Fruit fly (Drosophila melanogaster) whole organism, embryonic: Measurements from ENCODE around the gene eIF2gamma.
A peak's percentile ranks its signal among the peaks of the same experiment; 100 is the strongest.

Experiments used
- BEAF-32 ChIP-seq: fragments of 200-800 bp; sonication (Bioruptor generic); optimal IDR thresholded peaks from 3 replicates; lab custom pipeline; 2017; ENCODE audit warnings: missing biosample characterization, missing genetic modification characterization, mild to moderate bottlenecking, moderate library complexity, missing genetic modification reagents
- CG10209 ChIP-seq: fragments of 200-800 bp; sonication (Bioruptor generic); optimal IDR thresholded peaks from 3 replicates; lab custom pipeline; 2017; ENCODE audit warnings: missing biosample characterization, mild to moderate bottlenecking, missing genetic modification characterization, missing genetic modification reagents
- CG10274 ChIP-seq: fragments of 200-800 bp; sonication (Bioruptor generic); optimal IDR thresholded peaks from 3 replicates; lab custom pipeline; 2017; ENCODE audit warnings: missing biosample characterization, mild to moderate bottlenecking, missing genetic modification characterization
- CG12769 ChIP-seq: fragments of 200-800 bp; sonication (Bioruptor generic); optimal IDR thresholded peaks from 2 replicates; lab custom pipeline; 2019; ENCODE audit warnings: missing biosample characterization, mild to moderate bottlenecking, missing genetic modification characterization, moderate library complexity
- CG15514 ChIP-seq: fragments of 200-800 bp; sonication (Bioruptor generic); optimal IDR thresholded peaks from 3 replicates; lab custom pipeline; 2017; ENCODE audit warnings: missing biosample characterization, missing genetic modification characterization, mild to moderate bottlenecking, moderate library complexity, missing genetic modification reagents
- CG17385 ChIP-seq: fragments of 200-800 bp; sonication (Bioruptor generic); optimal IDR thresholded peaks from 3 replicates; lab custom pipeline; 2018; ENCODE audit warnings: missing biosample characterization, mild to moderate bottlenecking, missing genetic modification characterization
- CG18262 ChIP-seq: fragments of 200-800 bp; optimal IDR thresholded peaks from 3 replicates; lab custom pipeline; 2019; ENCODE audit warnings: missing biosample characterization, mild to moderate bottlenecking, missing genetic modification characterization, moderate library complexity
- CG2129 ChIP-seq: fragments of 200-800 bp; sonication (Bioruptor generic); IDR thresholded peaks from 2 replicates; pipeline ENCODE4 v1.3.6; 2022; ENCODE audit warnings: missing biosample characterization, missing genetic modification characterization; ENCODE audit not compliant: partially characterized antibody
- CG2678 ChIP-seq: fragments of 200-800 bp; sonication (Bioruptor generic); optimal IDR thresholded peaks from 3 replicates; lab custom pipeline; 2019; ENCODE audit warnings: missing biosample characterization, mild to moderate bottlenecking, missing genetic modification characterization, moderate library complexity
- CG30403 ChIP-seq: fragments of 200-800 bp; sonication (Bioruptor generic); optimal IDR thresholded peaks from 3 replicates; lab custom pipeline; 2016; ENCODE audit warnings: missing biosample characterization, missing genetic modification characterization
- CG3065 ChIP-seq: fragments of 200-800 bp; sonication (Bioruptor generic); optimal IDR thresholded peaks from 2 replicates; lab custom pipeline; 2016; ENCODE audit warnings: missing biosample characterization, missing genetic modification characterization
- CG3163 ChIP-seq: fragments of 200-800 bp; sonication (Bioruptor generic); optimal IDR thresholded peaks from 3 replicates; lab custom pipeline; 2016; ENCODE audit warnings: missing biosample characterization, missing genetic modification characterization
- CG3281 ChIP-seq: fragments of 200-800 bp; sonication (Bioruptor generic); optimal IDR thresholded peaks from 3 replicates; lab custom pipeline; 2017; ENCODE audit warnings: missing biosample characterization, mild to moderate bottlenecking, missing genetic modification characterization
- CG34376 ChIP-seq: fragments of 200-800 bp; sonication (Bioruptor generic); optimal IDR thresholded peaks from 2 replicates; lab custom pipeline; 2018; ENCODE audit warnings: missing biosample characterization, mild to moderate bottlenecking, missing genetic modification characterization
- CG4707 ChIP-seq: fragments of 200-800 bp; sonication (Bioruptor generic); optimal IDR thresholded peaks from 2 replicates; lab custom pipeline; 2018; ENCODE audit warnings: missing biosample characterization, mild to moderate bottlenecking, missing genetic modification characterization, moderate library complexity
- CG4730 ChIP-seq: fragments of 200-800 bp; sonication (Bioruptor generic); IDR thresholded peaks from 2 replicates; pipeline ENCODE4 v1.3.6; 2022; ENCODE audit warnings: missing biosample characterization, missing genetic modification characterization
- CG6254 ChIP-seq: fragments of 200-800 bp; sonication (Bioruptor generic); optimal IDR thresholded peaks from 3 replicates; lab custom pipeline; 2017; ENCODE audit warnings: mild to moderate bottlenecking, missing biosample characterization, missing genetic modification reagents, missing genetic modification characterization
- CG6765 ChIP-seq: fragments of 200-800 bp; sonication (Bioruptor generic); optimal IDR thresholded peaks from 3 replicates; lab custom pipeline; 2017; ENCODE audit warnings: missing biosample characterization, mild to moderate bottlenecking, missing genetic modification characterization
- CG6813 ChIP-seq: fragments of 200-800 bp; sonication (Bioruptor generic); optimal IDR thresholded peaks from 2 replicates; lab custom pipeline; 2017; ENCODE audit warnings: missing biosample characterization, missing genetic modification characterization, mild to moderate bottlenecking, moderate library complexity, missing genetic modification reagents
- CG7987 ChIP-seq: fragments of 200-800 bp; sonication (Bioruptor generic); optimal IDR thresholded peaks from 2 replicates; lab custom pipeline; 2018; ENCODE audit warnings: missing biosample characterization, mild to moderate bottlenecking, missing genetic modification characterization, moderate library complexity
- CG8290 ChIP-seq, 3 experiments: fragments of 200-800 bp; sonication (Bioruptor generic); optimal IDR thresholded peaks; 2 replicates each; lab custom pipeline; 2016 to 2019; ENCODE audit warnings: missing biosample characterization in 3 of 3, missing genetic modification characterization in 3 of 3, mild to moderate bottlenecking in 2 of 3, moderate library complexity in 1 of 3
- CTCF ChIP-seq: fragments of 200-800 bp; sonication (Bioruptor generic); optimal IDR thresholded peaks from 2 replicates; lab custom pipeline; 2017; ENCODE audit warnings: missing biosample characterization, mild to moderate bottlenecking, missing genetic modification characterization, moderate library complexity
- Dek ChIP-seq: fragments of 200-800 bp; sonication (Bioruptor generic); optimal IDR thresholded peaks from 3 replicates; lab custom pipeline; 2019; ENCODE audit warnings: missing biosample characterization, mild to moderate bottlenecking, missing genetic modification characterization, moderate library complexity
- Dll ChIP-seq: fragments of 200-800 bp; sonication (Bioruptor generic); IDR thresholded peaks from 4 replicates; pipeline ENCODE4 v1.3.6; 2022; ENCODE audit warnings: missing biosample characterization, missing genetic modification characterization; ENCODE audit not compliant: partially characterized antibody
- Dp ChIP-seq: fragments of 200-800 bp; sonication (Bioruptor generic); optimal IDR thresholded peaks from 2 replicates; lab custom pipeline; 2018; ENCODE audit warnings: missing biosample characterization, mild to moderate bottlenecking, missing genetic modification characterization, moderate library complexity
- E2f2 ChIP-seq: fragments of 200-800 bp; sonication (Bioruptor generic); IDR thresholded peaks from 2 replicates; pipeline ENCODE4 v1.3.6; 2022; ENCODE audit warnings: missing biosample characterization, missing genetic modification characterization
- Eip74EF ChIP-seq, 2 experiments: fragments of 200-800 bp in 1 of 2; fragments of >200 bp in 1 of 2; sonication (Bioruptor generic) in 1 of 2; optimal IDR thresholded peaks; 2 replicates each; lab custom pipeline; 2017 to 2019; ENCODE audit warnings: missing biosample characterization in 2 of 2, missing genetic modification characterization in 2 of 2, mild to moderate bottlenecking in 1 of 2, moderate library complexity in 1 of 2
- Fer1 ChIP-seq: fragments of 200-800 bp; sonication (Bioruptor generic); optimal IDR thresholded peaks from 2 replicates; lab custom pipeline; 2017; ENCODE audit warnings: missing biosample characterization, mild to moderate bottlenecking, missing genetic modification characterization
- H15 ChIP-seq: fragments of 200-800 bp; sonication (Bioruptor generic); IDR thresholded peaks from 3 replicates; pipeline ENCODE4 v1.3.6; 2022; ENCODE audit warnings: missing biosample characterization, missing genetic modification characterization
- HLH54F ChIP-seq: fragments of 200-800 bp; sonication (Bioruptor generic); optimal IDR thresholded peaks from 3 replicates; lab custom pipeline; 2016; ENCODE audit warnings: missing biosample characterization, missing genetic modification characterization
- HLHmδ ChIP-seq: fragments of 200-800 bp; sonication (Bioruptor generic); optimal IDR thresholded peaks from 2 replicates; lab custom pipeline; 2018; ENCODE audit warnings: missing biosample characterization, mild to moderate bottlenecking, missing genetic modification characterization, moderate library complexity
- HmgD ChIP-seq: fragments of 200-800 bp; sonication (Bioruptor generic); optimal IDR thresholded peaks from 3 replicates; lab custom pipeline; 2016; ENCODE audit warnings: missing biosample characterization, missing genetic modification characterization
- Hmr ChIP-seq: fragments of 200-800 bp; sonication (Bioruptor generic); optimal IDR thresholded peaks from 3 replicates; lab custom pipeline; 2017; ENCODE audit warnings: mild to moderate bottlenecking, missing biosample characterization, missing genetic modification reagents, missing genetic modification characterization
- Lhr ChIP-seq: fragments of 200-800 bp; sonication (Bioruptor generic); optimal IDR thresholded peaks from 3 replicates; lab custom pipeline; 2017; ENCODE audit warnings: mild to moderate bottlenecking, missing biosample characterization, missing genetic modification reagents, missing genetic modification characterization
- MESR4 ChIP-seq: fragments of 200-800 bp; sonication (Bioruptor generic); optimal IDR thresholded peaks from 2 replicates; lab custom pipeline; 2018; ENCODE audit warnings: missing biosample characterization, mild to moderate bottlenecking, missing genetic modification characterization, moderate library complexity
- chn ChIP-seq: fragments of 200-800 bp; sonication (Bioruptor generic); optimal IDR thresholded peaks from 2 replicates; lab custom pipeline; 2016; ENCODE audit warnings: missing biosample characterization, missing genetic modification characterization
- crp ChIP-seq, 2 experiments: fragments of 200-800 bp; sonication (Bioruptor generic); optimal IDR thresholded peaks; 2 replicates in 1 of 2; 3 replicates in 1 of 2; lab custom pipeline; 2017; ENCODE audit warnings: missing biosample characterization in 2 of 2, missing genetic modification characterization in 2 of 2, mild to moderate bottlenecking in 1 of 2, moderate library complexity in 1 of 2
- cwo ChIP-seq: fragments of 200-800 bp; sonication (Bioruptor generic); optimal IDR thresholded peaks from 3 replicates; lab custom pipeline; 2017; ENCODE audit warnings: missing biosample characterization, missing genetic modification characterization, mild to moderate bottlenecking, moderate library complexity, missing genetic modification reagents
- dmrt11E ChIP-seq: fragments of 200-800 bp; sonication (Bioruptor generic); optimal IDR thresholded peaks from 3 replicates; lab custom pipeline; 2018; ENCODE audit warnings: missing biosample characterization, mild to moderate bottlenecking, missing genetic modification characterization, moderate library complexity
- grn ChIP-seq: fragments of 200-800 bp; sonication (Bioruptor generic); optimal IDR thresholded peaks from 3 replicates; lab custom pipeline; 2017; ENCODE audit warnings: missing biosample characterization, missing genetic modification characterization
- jumu ChIP-seq: fragments of 200-800 bp; sonication (Bioruptor generic); optimal IDR thresholded peaks from 3 replicates; lab custom pipeline; 2016; ENCODE audit warnings: missing biosample characterization, missing genetic modification characterization
- lbe ChIP-seq: fragments of 200-800 bp; sonication (Bioruptor generic); optimal IDR thresholded peaks from 2 replicates; lab custom pipeline; 2016; ENCODE audit warnings: missing biosample characterization, mild to moderate bottlenecking, missing genetic modification characterization
- onecut ChIP-seq: fragments of 200-800 bp; sonication (Bioruptor generic); IDR thresholded peaks from 2 replicates; pipeline ENCODE4 v1.3.6; 2022; ENCODE audit warnings: missing biosample characterization, missing genetic modification characterization
- phol ChIP-seq: fragments of 200-800 bp; sonication (Bioruptor generic); optimal IDR thresholded peaks from 3 replicates; lab custom pipeline; 2018; ENCODE audit warnings: missing biosample characterization, mild to moderate bottlenecking, missing genetic modification characterization, moderate library complexity
- pros ChIP-seq: fragments of 200-800 bp; sonication (Bioruptor generic); optimal IDR thresholded peaks from 3 replicates; lab custom pipeline; 2019; ENCODE audit warnings: missing biosample characterization, mild to moderate bottlenecking, missing genetic modification characterization, moderate library complexity
- sens ChIP-seq: fragments of 200-800 bp; sonication (Bioruptor generic); peaks from one replicate; lab custom pipeline; 2016; ENCODE audit warnings: missing biosample characterization, missing genetic modification characterization
- sug ChIP-seq: fragments of 200-800 bp; optimal IDR thresholded peaks from 2 replicates; lab custom pipeline; 2019; ENCODE audit warnings: missing biosample characterization, mild to moderate bottlenecking, missing genetic modification characterization, moderate library complexity
- wek ChIP-seq: fragments of 200-800 bp; sonication (Bioruptor generic); optimal IDR thresholded peaks from 3 replicates; lab custom pipeline; 2018; ENCODE audit warnings: missing biosample characterization, mild to moderate bottlenecking, missing genetic modification characterization, moderate library complexity

Gene eIF2gamma

DNA sequence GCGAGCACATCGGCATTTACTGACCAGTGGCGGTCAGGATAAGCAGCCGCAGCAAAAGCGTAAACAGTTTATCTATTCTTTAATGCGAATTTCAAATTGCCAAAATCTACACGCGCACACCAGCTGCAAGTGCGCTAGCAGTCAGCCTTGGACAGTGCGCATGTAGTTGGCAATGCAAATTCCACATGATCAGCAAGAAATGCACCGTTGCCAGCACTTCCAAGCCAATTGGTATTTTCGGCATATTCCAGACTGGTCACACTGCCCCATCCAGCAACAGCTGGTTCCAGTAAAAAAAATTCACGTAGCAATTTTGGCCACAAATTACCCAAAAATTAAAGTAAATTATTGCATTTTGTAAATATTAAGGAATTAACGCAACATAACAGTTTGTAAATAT lies 24.5 kb upstream of the eIF2gamma start (continued):
- peak; percentile 21 for TF ChIP-seq Dek (tag; lab: Kevin White, UChicago)
- TF ChIP-seq chn (GFP tag; lab: Kevin White, UChicago), result peak; percentile 45
- TF ChIP-seq jumu, result peak; percentile 46
- peak; percentile 55 for TF ChIP-seq phol (tag; lab: Kevin White, UChicago)
- no peak for TF ChIP-seq H15 (GFP tag; lab: Robert Waterston, UW)
- peak; percentile 83 for TF ChIP-seq Dp (GFP tag; lab: Kevin White, UChicago)
- peak; percentile 88 for TF ChIP-seq Lhr
- TF ChIP-seq dmrt11E (tag; lab: Kevin White, UChicago), result peak; percentile 11
- peak; percentile 77 for TF ChIP-seq HmgD
- no peak for TF ChIP-seq E2f2 (GFP tag; lab: Robert Waterston, UW)
- TF ChIP-seq MESR4 (GFP tag; lab: Kevin White, UChicago), result peak; percentile 63
- no peak for TF ChIP-seq CG6254
- TF ChIP-seq crp (GFP tag; optimal IDR thresholded peaks at IDR 0.05; lab: Kevin White, UChicago), result peak; percentile 78 to 96
- no peak for TF ChIP-seq CG6813 (GFP tag; lab: Kevin White, UChicago)
- peak; percentile 52 for TF ChIP-seq lbe (GFP tag; lab: Kevin White, UChicago)
- TF ChIP-seq CG4730 (GFP tag; lab: Robert Waterston, UW), result no peak
- peak; percentile 56 for TF ChIP-seq BEAF-32 (GFP tag; lab: Kevin White, UChicago)
- TF ChIP-seq CG12769 (tag; lab: Kevin White, UChicago), result peak; percentile 31
- peak; percentile 7 for TF ChIP-seq CG3065 (GFP tag; lab: Kevin White, UChicago)
- peak; percentile 35 for TF ChIP-seq CG7987
- no peak for TF ChIP-seq HLH54F (GFP tag; lab: Kevin White, UChicago)
- peak; percentile 83 for TF ChIP-seq CG15514 (GFP tag; lab: Kevin White, UChicago)

DNA sequence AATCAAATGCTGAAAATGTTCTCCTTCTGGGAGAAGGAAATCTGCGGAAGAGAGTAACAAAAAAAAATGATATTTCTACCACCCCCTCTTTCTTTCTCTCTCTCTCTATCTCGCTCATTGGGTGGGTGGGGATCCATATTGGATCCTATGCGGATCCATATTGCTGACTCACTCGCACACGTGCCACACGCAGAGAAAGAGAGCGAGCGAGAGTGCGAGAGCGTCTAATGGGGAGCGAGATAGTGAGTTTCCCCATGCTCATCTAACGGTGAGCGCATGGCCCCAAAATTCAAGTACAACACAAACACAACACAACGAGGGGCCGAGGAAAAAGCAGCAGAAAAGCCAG lies 23.4 kb upstream of the eIF2gamma start:
- TF ChIP-seq CG3163 (GFP tag; lab: Kevin White, UChicago), result peak; percentile 24
- peak; percentile 49 for TF ChIP-seq CG17385
- peak; percentile 64 for TF ChIP-seq CG34376 (GFP tag; lab: Kevin White, UChicago)
- TF ChIP-seq sens, result peak; percentile 63
- peak; percentile 96 for TF ChIP-seq sug
- no peak for TF ChIP-seq CG10274 (GFP tag; lab: Kevin White, UChicago)
- peak; percentile 53 for TF ChIP-seq phol (tag; lab: Kevin White, UChicago)
- no peak for TF ChIP-seq CG10209 (GFP tag; lab: Kevin White, UChicago)
- TF ChIP-seq CG30403, result no peak
- peak; percentile 70 for TF ChIP-seq cwo
- TF ChIP-seq onecut, result peak; percentile 11; the same call in 1 of the 2 replicates
- TF ChIP-seq CG6765 (GFP tag; lab: Kevin White, UChicago), result peak; percentile 19
- peak; percentile 50 for TF ChIP-seq HLHmδ (GFP tag; lab: Kevin White, UChicago)
- TF ChIP-seq chn (GFP tag; lab: Kevin White, UChicago), result peak; percentile 58
- peak; percentile 7 for TF ChIP-seq CG2678 (tag; lab: Kevin White, UChicago)
- no peak for TF ChIP-seq CG2129 (GFP tag; lab: Robert Waterston, UW)
- peak; percentile 8 for TF ChIP-seq CG12769 (tag; lab: Kevin White, UChicago)
- peak; percentile 9 for TF ChIP-seq CG7987
- peak; percentile 1 for TF ChIP-seq wek (GFP tag; lab: Kevin White, UChicago)
- peak in 1 of 2 experiments; percentile 4 for TF ChIP-seq Eip74EF (GFP tag; optimal IDR thresholded peaks at IDR 0.05; lab: Kevin White, UChicago)
- TF ChIP-seq Dll (GFP tag; lab: Robert Waterston, UW), result no peak
- peak; percentile 1 for TF ChIP-seq CG4707
- no peak for TF ChIP-seq pros (GFP tag; lab: Kevin White, UChicago)
- peak; percentile 1 for TF ChIP-seq grn (GFP tag; lab: Kevin White, UChicago)
- no peak for TF ChIP-seq CG18262 (tag; lab: Kevin White, UChicago)
- no peak for TF ChIP-seq CG8290 (GFP tag; optimal IDR thresholded peaks at IDR 0.05; lab: Kevin White, UChicago)
- TF ChIP-seq CG8290 (tag; optimal IDR thresholded peaks at IDR 0.05; lab: Kevin White, UChicago), result peak in 1 of 2 experiments; percentile 20
- TF ChIP-seq Hmr (GFP tag; lab: Kevin White, UChicago), result peak; percentile 35
- no peak for TF ChIP-seq CTCF (GFP tag; lab: Kevin White, UChicago)
- TF ChIP-seq CG3281 (GFP tag; lab: Kevin White, UChicago), result no peak
- peak; percentile 37 for TF ChIP-seq Fer1 (GFP tag; lab: Kevin White, UChicago)
